Worm (Caenorhabditis elegans) whole organism, late embryonic: ENCODE results near the gene hlh-33.

Experiments used
- F13H6.1 ChIP-seq: sonication (generic microtip); optimal IDR thresholded peaks from 2 replicates; lab custom pipeline; 2016; ENCODE audit warnings: missing genetic modification characterization, missing compliant biosample characterization
- ama-1 ChIP-seq: fragments of 150-350 bp; optimal IDR thresholded peaks from 2 replicates; lab custom pipeline; 2014
- nhr-11 ChIP-seq: fragments of 150-350 bp; optimal IDR thresholded peaks from 2 replicates; lab custom pipeline; 2014; ENCODE audit warnings: missing biosample characterization, missing genetic modification characterization
- pqm-1 ChIP-seq: sonication (generic microtip); optimal IDR thresholded peaks from 2 replicates; lab custom pipeline; 2016; ENCODE audit warnings: missing genetic modification characterization, missing compliant biosample characterization
- rnt-1 ChIP-seq: sonication (generic microtip); optimal IDR thresholded peaks from 2 replicates; lab custom pipeline; 2016; ENCODE audit warnings: missing genetic modification characterization, missing compliant biosample characterization
- ttx-3 ChIP-seq: sonication (generic microtip); optimal IDR thresholded peaks from 2 replicates; lab custom pipeline; 2016; ENCODE audit warnings: missing genetic modification reagents, missing genetic modification characterization, missing compliant biosample characterization
- unc-86 ChIP-seq: sonication (generic microtip); optimal IDR thresholded peaks from 2 replicates; lab custom pipeline; 2016; ENCODE audit warnings: missing genetic modification characterization, missing compliant biosample characterization

DNA sequence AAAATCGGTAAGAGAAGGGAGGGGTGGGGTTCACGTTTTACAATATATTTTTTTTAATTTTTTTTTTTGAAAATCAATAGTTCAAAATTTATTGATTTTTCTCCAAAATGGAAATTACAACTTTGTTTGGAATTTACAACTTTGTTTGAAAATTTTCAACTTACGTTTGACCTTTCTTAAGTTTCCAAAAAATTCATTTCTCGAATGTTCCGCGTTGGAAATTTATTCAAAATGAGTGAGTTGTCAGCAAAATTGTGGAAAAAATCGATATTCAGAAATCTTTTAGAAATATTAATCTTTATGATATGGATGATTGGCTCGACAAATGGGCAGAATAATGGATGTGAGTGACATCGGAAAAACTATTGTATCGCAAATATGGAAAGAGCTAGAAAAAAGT, 32.2 kb downstream of the hlh-33 start, which contains the start of gene B0524.3:
- TF ChIP-seq unc-86 (tag; lab: Kevin White, UChicago), result no peak
- no peak for TF ChIP-seq nhr-11 (tag; lab: Kevin White, UChicago)
- TF ChIP-seq ama-1, result no peak
- no peak for TF ChIP-seq rnt-1 (tag; lab: Kevin White, UChicago)
- TF ChIP-seq ttx-3 (tag; lab: Kevin White, UChicago), result no peak
- no peak for TF ChIP-seq F13H6.1
- TF ChIP-seq pqm-1 (tag; lab: Kevin White, UChicago), result no peak
